Fruit fly (Drosophila melanogaster) whole organism: ENCODE data around the gene Hmgcr.

ENCODE experiments used
- CG8478 ChIP-seq: fragments of >200 bp; optimal IDR thresholded peaks from 2 replicates; lab custom pipeline; 2018; ENCODE audit warnings: inconsistent platforms
- Dll ChIP-seq: fragments of >200 bp; optimal IDR thresholded peaks from 2 replicates; lab custom pipeline; 2017
- EcR ChIP-seq, 2 experiments: fragments of >200 bp; optimal IDR thresholded peaks; 2 replicates each; lab custom pipeline; 2017; ENCODE audit warnings: missing biosample characterization in 2 of 2, missing genetic modification characterization in 2 of 2, missing genetic modification reagents in 2 of 2
- pan ChIP-seq: fragments of >200 bp; optimal IDR thresholded peaks from 2 replicates; lab custom pipeline; 2017
- psq ChIP-seq: fragments of >200 bp; optimal IDR thresholded peaks from 2 replicates; lab custom pipeline; 2017
- usp ChIP-seq: fragments of >200 bp; optimal IDR thresholded peaks from 2 replicates; lab custom pipeline; 2017; ENCODE audit warnings: missing biosample characterization, missing genetic modification characterization, mixed read lengths

DNA sequence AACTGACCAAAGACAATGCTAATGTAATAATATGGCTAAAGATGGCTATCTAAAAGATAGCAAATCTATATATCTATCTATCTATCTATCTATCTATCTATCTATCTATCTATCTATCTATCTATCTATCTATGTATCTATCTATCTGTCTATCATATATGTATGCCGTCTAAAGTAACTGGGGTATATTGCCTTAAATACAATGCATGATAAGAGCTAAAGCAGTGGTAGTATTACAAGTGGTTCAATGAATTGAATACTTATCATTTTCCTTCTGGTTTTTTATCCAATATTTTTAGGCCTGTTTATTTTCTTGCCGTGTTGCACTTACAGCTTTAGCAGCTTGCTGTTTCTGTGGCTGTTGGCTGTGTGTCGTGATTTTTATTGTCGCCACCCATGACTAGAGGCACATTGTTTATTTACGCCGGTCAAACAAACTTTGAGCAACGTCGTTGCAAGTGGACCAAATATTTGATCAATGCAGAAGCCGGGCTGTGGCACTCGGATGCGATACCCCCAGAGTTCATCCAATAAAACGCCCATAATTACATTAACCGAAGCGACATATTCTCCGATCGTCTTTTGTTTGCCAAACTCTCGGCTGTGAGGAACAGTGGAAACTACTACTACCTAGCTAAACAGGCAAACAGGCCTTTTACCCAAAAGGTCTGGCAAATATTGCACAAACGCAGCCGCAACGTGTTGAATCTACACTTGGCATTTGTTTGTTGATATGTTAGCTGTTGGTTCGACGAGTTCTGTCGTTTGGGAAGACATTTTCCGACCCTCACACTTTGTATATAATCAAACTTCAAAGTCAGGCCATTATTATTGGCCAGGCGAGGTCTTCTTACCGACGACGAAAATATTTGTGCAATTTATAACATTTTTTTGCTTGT is 4.8 kb downstream of the Hmgcr start:
- TF ChIP-seq CG8478 (lab: Kevin White, UChicago) (no peak), psq (lab: Kevin White, UChicago) (no peak), Dll (lab: Kevin White, UChicago) (no peak), pan (lab: Kevin White, UChicago) (no peak), usp (GFP tag; lab: Kevin White, UChicago) (no peak), EcR (GFP tag; optimal IDR thresholded peaks at IDR 0.05; lab: Kevin White, UChicago) (no peak)
